Worm (Caenorhabditis elegans): Measurements from ENCODE around the gene nep-25.

- no peak for TF ChIP-seq sptf-1 (tag; optimal IDR thresholded peaks at IDR 0.05)
- TF ChIP-seq ces-1 (GFP tag; optimal IDR thresholded peaks at IDR 0.05) = no peak
- no peak for TF ChIP-seq nhr-76 (tag; optimal IDR thresholded peaks at IDR 0.05)
- no peak for TF ChIP-seq drap-1 (GFP tag; optimal IDR thresholded peaks at IDR 0.05)
- no peak for TF ChIP-seq ztf-11 (tag; optimal IDR thresholded peaks at IDR 0.05)
- TF ChIP-seq blmp-1 (tag; optimal IDR thresholded peaks at IDR 0.05) = no peak
- TF ChIP-seq unc-62 (GFP tag; optimal IDR thresholded peaks at IDR 0.05) = no peak
- TF ChIP-seq mab-5 (tag; optimal IDR thresholded peaks at IDR 0.05) = no peak
- no peak for TF ChIP-seq ceh-39 (tag; optimal IDR thresholded peaks at IDR 0.05)
- no peak for TF ChIP-seq lsy-2 (tag; optimal IDR thresholded peaks at IDR 0.05)
- TF ChIP-seq mep-1 (tag; optimal IDR thresholded peaks at IDR 0.05) = no peak
- TF ChIP-seq snpc-4 (tag; optimal IDR thresholded peaks at IDR 0.05) = no peak
These were observed 23.7 kb upstream of the nep-25 start, which contains the start of gene ZK1248.4 for ce11 chrII:5818298-5818697.
